Worm (Caenorhabditis elegans) whole organism, late embryonic: ENCODE measurements around the gene C32D5.7.

Experiments
- C08G9.2 ChIP-seq: sonication (generic microtip); optimal IDR thresholded peaks from 2 replicates; lab custom pipeline; 2016; ENCODE audit warnings: mild to moderate bottlenecking, missing genetic modification characterization, moderate library complexity, missing compliant biosample characterization
- ama-1 ChIP-seq: fragments of 150-350 bp; optimal IDR thresholded peaks from 2 replicates; lab custom pipeline; 2014
- ets-4 ChIP-seq: sonication (generic microtip); optimal IDR thresholded peaks from 2 replicates; lab custom pipeline; 2016; ENCODE audit warnings: missing genetic modification characterization, missing compliant biosample characterization
- eyg-1 ChIP-seq: sonication (generic microtip); optimal IDR thresholded peaks from 2 replicates; lab custom pipeline; 2016; ENCODE audit warnings: missing genotype, missing genetic modification characterization, missing compliant biosample characterization
- hlh-15 ChIP-seq: sonication (generic microtip); optimal IDR thresholded peaks from 2 replicates; lab custom pipeline; 2016; ENCODE audit warnings: missing genetic modification characterization, missing compliant biosample characterization
- nhr-11 ChIP-seq: fragments of 150-350 bp; optimal IDR thresholded peaks from 2 replicates; lab custom pipeline; 2014; ENCODE audit warnings: missing biosample characterization, missing genetic modification characterization
- pax-1 ChIP-seq: fragments of 150-350 bp; optimal IDR thresholded peaks from 2 replicates; lab custom pipeline; 2014; ENCODE audit warnings: missing biosample characterization, missing genetic modification characterization
- pha-4 ChIP-seq: fragments of 150-350 bp; optimal IDR thresholded peaks from 2 replicates; lab custom pipeline; 2018; ENCODE audit warnings: missing biosample characterization, missing genetic modification reagents, missing genetic modification characterization

ce11 chrII:6335358-6335757 lies 4.5 kb downstream of the C32D5.7 start, which contains the start of gene C32D5.14:
- TF ChIP-seq C08G9.2 (tag; lab: Kevin White, UChicago): no peak
- TF ChIP-seq nhr-11 (tag; lab: Kevin White, UChicago): no peak
- TF ChIP-seq pha-4 (tag; lab: Kevin White, UChicago): no peak
- no peak for TF ChIP-seq ets-4 (tag; lab: Kevin White, UChicago)
- TF ChIP-seq hlh-15 (tag; lab: Kevin White, UChicago): no peak
- no peak for TF ChIP-seq eyg-1 (tag; lab: Kevin White, UChicago)
- no peak for TF ChIP-seq ama-1 (lab: Kevin White, UChicago)
- no peak for TF ChIP-seq pax-1
